Fruit fly (Drosophila melanogaster) whole organism, embryonic: ENCODE results near the gene InR.

ENCODE experiments used
- Adf1 ChIP-seq: fragments of 200-800 bp; sonication (Bioruptor generic); IDR thresholded peaks from 2 replicates; pipeline ENCODE4 v1.3.6; 2022; ENCODE audit warnings: missing biosample characterization, missing genetic modification characterization
- Atf3 ChIP-seq: fragments of 200-800 bp; sonication (Bioruptor generic); optimal IDR thresholded peaks from 3 replicates; lab custom pipeline; 2016; ENCODE audit warnings: missing biosample characterization, missing genetic modification characterization
- BEAF-32 ChIP-seq: fragments of 200-800 bp; sonication (Bioruptor generic); optimal IDR thresholded peaks from 3 replicates; lab custom pipeline; 2017; ENCODE audit warnings: missing biosample characterization, missing genetic modification characterization, mild to moderate bottlenecking, moderate library complexity, missing genetic modification reagents
- CG10147 ChIP-seq: fragments of 200-800 bp; sonication (Bioruptor generic); optimal IDR thresholded peaks from 2 replicates; lab custom pipeline; 2019; ENCODE audit warnings: missing biosample characterization, mild to moderate bottlenecking, missing genetic modification characterization, moderate library complexity
- CG11723 ChIP-seq: fragments of 200-800 bp; sonication (Bioruptor generic); optimal IDR thresholded peaks from 2 replicates; lab custom pipeline; 2017; ENCODE audit warnings: missing biosample characterization, mild to moderate bottlenecking, missing genetic modification characterization
- CG12659 ChIP-seq: fragments of 200-800 bp; sonication (Bioruptor generic); optimal IDR thresholded peaks from 3 replicates; lab custom pipeline; 2017; ENCODE audit warnings: mild to moderate bottlenecking, missing biosample characterization, missing genetic modification reagents, missing genetic modification characterization
- CG2678 ChIP-seq: fragments of 200-800 bp; sonication (Bioruptor generic); optimal IDR thresholded peaks from 3 replicates; lab custom pipeline; 2019; ENCODE audit warnings: missing biosample characterization, mild to moderate bottlenecking, missing genetic modification characterization, moderate library complexity
- CG2712 ChIP-seq: fragments of 200-800 bp; optimal IDR thresholded peaks from 3 replicates; lab custom pipeline; 2019; ENCODE audit warnings: missing biosample characterization, mild to moderate bottlenecking, missing genetic modification characterization, moderate library complexity
- CG2875 ChIP-seq: fragments of 200-800 bp; sonication (Bioruptor generic); optimal IDR thresholded peaks from 2 replicates; lab custom pipeline; 2017; ENCODE audit warnings: missing biosample characterization, mild to moderate bottlenecking, missing genetic modification characterization, missing genetic modification reagents
- CG6683 ChIP-seq: fragments of 200-800 bp; sonication (Bioruptor generic); optimal IDR thresholded peaks from 2 replicates; lab custom pipeline; 2017; ENCODE audit warnings: missing biosample characterization, mild to moderate bottlenecking, missing genetic modification characterization, missing genetic modification reagents
- CG6765 ChIP-seq: fragments of 200-800 bp; sonication (Bioruptor generic); optimal IDR thresholded peaks from 3 replicates; lab custom pipeline; 2017; ENCODE audit warnings: missing biosample characterization, mild to moderate bottlenecking, missing genetic modification characterization
- CG7271 ChIP-seq: fragments of 200-800 bp; sonication (Bioruptor generic); optimal IDR thresholded peaks from 2 replicates; lab custom pipeline; 2018; ENCODE audit warnings: missing biosample characterization, mild to moderate bottlenecking, missing genetic modification characterization, moderate library complexity
- CG7963 ChIP-seq: fragments of 200-800 bp; sonication (Bioruptor generic); IDR thresholded peaks from 3 replicates; pipeline ENCODE4 v1.3.6; 2022; ENCODE audit warnings: missing biosample characterization, missing genetic modification characterization; ENCODE audit not compliant: partially characterized antibody
- CG8281 ChIP-seq: fragments of 200-800 bp; sonication (Bioruptor generic); optimal IDR thresholded peaks from 2 replicates; lab custom pipeline; 2018; ENCODE audit warnings: missing biosample characterization, mild to moderate bottlenecking, missing genetic modification characterization, moderate library complexity
- CG9797 ChIP-seq: fragments of 200-800 bp; sonication (Bioruptor generic); optimal IDR thresholded peaks from 3 replicates; lab custom pipeline; 2018; ENCODE audit warnings: missing biosample characterization, mild to moderate bottlenecking, missing genetic modification characterization
- D19A ChIP-seq: fragments of 200-800 bp; optimal IDR thresholded peaks from 3 replicates; lab custom pipeline; 2019; ENCODE audit warnings: missing biosample characterization, mild to moderate bottlenecking, missing genetic modification characterization, moderate library complexity
- Dref ChIP-seq: fragments of 200-800 bp; sonication (Bioruptor generic); IDR thresholded peaks from 2 replicates; pipeline ENCODE4 v1.3.6; 2022; ENCODE audit warnings: missing biosample characterization, missing genetic modification characterization
- E2f2 ChIP-seq: fragments of 200-800 bp; sonication (Bioruptor generic); IDR thresholded peaks from 2 replicates; pipeline ENCODE4 v1.3.6; 2022; ENCODE audit warnings: missing biosample characterization, missing genetic modification characterization
- Fer3 ChIP-seq: fragments of 200-800 bp; sonication (Bioruptor generic); optimal IDR thresholded peaks from 2 replicates; lab custom pipeline; 2018; ENCODE audit warnings: missing biosample characterization, mild to moderate bottlenecking, missing genetic modification characterization, moderate library complexity
- HLH3B ChIP-seq: fragments of 200-800 bp; sonication (Bioruptor generic); IDR thresholded peaks from 2 replicates; pipeline ENCODE4 v1.3.6; 2022; ENCODE audit warnings: missing biosample characterization, missing genetic modification characterization
- Hey ChIP-seq: fragments of 200-800 bp; sonication (Bioruptor generic); optimal IDR thresholded peaks from 3 replicates; lab custom pipeline; 2018; ENCODE audit warnings: missing biosample characterization, mild to moderate bottlenecking, missing genetic modification characterization
- Hmx ChIP-seq: fragments of 200-800 bp; sonication (Bioruptor generic); optimal IDR thresholded peaks from 2 replicates; lab custom pipeline; 2016; ENCODE audit warnings: missing biosample characterization, missing genetic modification characterization
- Meics ChIP-seq: fragments of 200-800 bp; sonication (Bioruptor generic); optimal IDR thresholded peaks from 2 replicates; lab custom pipeline; 2017; ENCODE audit warnings: missing biosample characterization, mild to moderate bottlenecking, missing genetic modification characterization
- Mrtf ChIP-seq: fragments of 200-800 bp; sonication (Bioruptor generic); IDR thresholded peaks from 3 replicates; pipeline ENCODE4 v1.3.6; 2022; ENCODE audit warnings: missing biosample characterization, missing genetic modification characterization
- Nf-YB ChIP-seq: fragments of 200-800 bp; sonication (Bioruptor generic); optimal IDR thresholded peaks from 3 replicates; lab custom pipeline; 2019; ENCODE audit warnings: missing biosample characterization, mild to moderate bottlenecking, missing genetic modification characterization, moderate library complexity
- Oaz ChIP-seq: fragments of 200-800 bp; sonication (Bioruptor generic); IDR thresholded peaks from 2 replicates; pipeline ENCODE4 v1.3.6; 2022; ENCODE audit warnings: missing biosample characterization, missing genetic modification characterization
- Side ChIP-seq: fragments of 200-800 bp; sonication (Bioruptor generic); optimal IDR thresholded peaks from 2 replicates; lab custom pipeline; 2016; ENCODE audit warnings: missing biosample characterization, missing genetic modification characterization
- Tbp ChIP-seq: fragments of >200 bp; optimal IDR thresholded peaks from 2 replicates; lab custom pipeline; 2018; ENCODE audit warnings: missing biosample characterization, missing genetic modification characterization
- amos ChIP-seq: fragments of 200-800 bp; sonication (Bioruptor generic); IDR thresholded peaks from 2 replicates; pipeline ENCODE4 v1.3.6; 2022; ENCODE audit warnings: missing biosample characterization, missing genetic modification characterization; ENCODE audit not compliant: partially characterized antibody
- ara ChIP-seq: fragments of 200-800 bp; sonication (Bioruptor generic); IDR thresholded peaks from 2 replicates; pipeline ENCODE4 v1.3.6; 2022; ENCODE audit warnings: missing biosample characterization, missing genetic modification characterization
- bab2 ChIP-seq: fragments of 200-800 bp; sonication (Bioruptor generic); optimal IDR thresholded peaks from 2 replicates; lab custom pipeline; 2016; ENCODE audit warnings: missing biosample characterization, missing genetic modification characterization
- bcd ChIP-seq: fragments of 200-800 bp; sonication (Bioruptor generic); optimal IDR thresholded peaks from 2 replicates; lab custom pipeline; 2017; ENCODE audit warnings: missing biosample characterization, mild to moderate bottlenecking, missing genetic modification characterization
- bowl ChIP-seq: fragments of 200-800 bp; sonication (Bioruptor generic); IDR thresholded peaks from 2 replicates; pipeline ENCODE4 v1.3.6; 2022; ENCODE audit warnings: missing biosample characterization, missing genetic modification characterization
- cg ChIP-seq: fragments of 200-800 bp; sonication (Bioruptor generic); optimal IDR thresholded peaks from 3 replicates; lab custom pipeline; 2019; ENCODE audit warnings: missing biosample characterization, mild to moderate bottlenecking, missing genetic modification characterization, moderate library complexity
- chm ChIP-seq: fragments of 200-800 bp; sonication (Bioruptor generic); IDR thresholded peaks from 2 replicates; pipeline ENCODE4 v1.3.6; 2022; ENCODE audit warnings: missing biosample characterization, missing genetic modification characterization
- corto ChIP-seq: fragments of 200-800 bp; sonication (Bioruptor generic); optimal IDR thresholded peaks from 2 replicates; lab custom pipeline; 2016; ENCODE audit warnings: missing biosample characterization, mild to moderate bottlenecking, missing genetic modification characterization, moderate library complexity
- dpn ChIP-seq, 2 experiments: fragments of 200-800 bp; sonication (Bioruptor generic); optimal IDR thresholded peaks; 3 replicates each; lab custom pipeline; 2016; ENCODE audit warnings: missing biosample characterization in 2 of 2, missing genetic modification characterization in 2 of 2
- exex ChIP-seq: fragments of 200-800 bp; sonication (Bioruptor generic); optimal IDR thresholded peaks from 4 replicates; lab custom pipeline; 2018; ENCODE audit warnings: missing biosample characterization, mild to moderate bottlenecking, missing genetic modification characterization, moderate library complexity
- ftz-f1 ChIP-seq: fragments of 200-800 bp; sonication (Bioruptor generic); optimal IDR thresholded peaks from 2 replicates; lab custom pipeline; 2016; ENCODE audit warnings: missing biosample characterization, missing genetic modification characterization
- grau ChIP-seq: fragments of 200-800 bp; optimal IDR thresholded peaks from 3 replicates; lab custom pipeline; 2019; ENCODE audit warnings: missing biosample characterization, mild to moderate bottlenecking, missing genetic modification characterization, moderate library complexity
- gsb-n ChIP-seq: fragments of 200-800 bp; sonication (Bioruptor generic); optimal IDR thresholded peaks from 3 replicates; lab custom pipeline; 2018; ENCODE audit warnings: missing biosample characterization, mild to moderate bottlenecking, missing genetic modification characterization
- ham ChIP-seq: fragments of 200-800 bp; sonication (Bioruptor generic); IDR thresholded peaks from 2 replicates; pipeline ENCODE4 v1.3.6; 2022; ENCODE audit warnings: missing biosample characterization, missing genetic modification characterization
- kni ChIP-seq: fragments of 200-800 bp; sonication (Bioruptor generic); optimal IDR thresholded peaks from 3 replicates; lab custom pipeline; 2017; ENCODE audit warnings: mild to moderate bottlenecking, missing biosample characterization, missing genetic modification reagents, missing genetic modification characterization
- luna ChIP-seq: fragments of 200-800 bp; sonication (Bioruptor generic); optimal IDR thresholded peaks from 2 replicates; lab custom pipeline; 2016; ENCODE audit warnings: missing biosample characterization, missing genetic modification characterization
- p53 ChIP-seq: fragments of 200-800 bp; sonication (Bioruptor generic); optimal IDR thresholded peaks from 2 replicates; lab custom pipeline; 2016; ENCODE audit warnings: missing biosample characterization, missing genetic modification characterization
- pita ChIP-seq: fragments of 200-800 bp; sonication (Bioruptor generic); optimal IDR thresholded peaks from 2 replicates; lab custom pipeline; 2017; ENCODE audit warnings: missing biosample characterization, mild to moderate bottlenecking, missing genetic modification characterization
- sc ChIP-seq, 3 experiments: fragments of >200 bp in 2 of 3; fragments of 200-800 bp in 1 of 3; sonication (Bioruptor generic) in 1 of 3; optimal IDR thresholded peaks; 2 replicates in 2 of 3; 3 replicates in 1 of 3; lab custom pipeline; 2017; ENCODE audit warnings: mild to moderate bottlenecking in 1 of 3, missing biosample characterization in 1 of 3, missing genetic modification characterization in 1 of 3, missing genetic modification reagents in 1 of 3
- schlank ChIP-seq: fragments of 200-800 bp; sonication (Bioruptor generic); optimal IDR thresholded peaks from 2 replicates; lab custom pipeline; 2018; ENCODE audit warnings: missing biosample characterization, mild to moderate bottlenecking, missing genetic modification characterization
- vfl ChIP-seq: fragments of 200-800 bp; sonication (Bioruptor generic); optimal IDR thresholded peaks from 2 replicates; lab custom pipeline; 2016; ENCODE audit warnings: missing biosample characterization, missing genetic modification characterization
- zen ChIP-seq: fragments of 200-800 bp; sonication (Bioruptor generic); optimal IDR thresholded peaks from 3 replicates; lab custom pipeline; 2018; ENCODE audit warnings: missing biosample characterization, mild to moderate bottlenecking, missing genetic modification characterization, moderate library complexity

InR gene

DNA sequence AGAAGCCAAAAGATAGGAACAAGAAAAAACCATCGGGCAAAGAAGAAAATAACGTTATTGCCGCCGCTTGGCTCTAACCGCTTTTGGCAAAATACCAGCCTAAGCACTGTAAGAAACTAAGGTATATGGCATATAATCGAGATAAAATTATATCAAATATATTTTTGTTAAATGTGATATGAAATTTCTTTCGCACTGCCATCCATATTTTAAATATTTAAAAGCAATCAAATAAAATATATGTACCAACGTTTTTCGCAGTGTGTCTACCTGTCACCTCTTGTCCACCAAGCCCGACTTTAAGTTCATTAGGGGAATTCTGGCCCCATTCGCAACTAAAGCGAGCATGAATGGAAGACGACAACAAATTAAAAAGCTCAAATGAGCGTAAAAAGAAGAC lies 8.6 kb upstream of the InR start (continued):
- TF ChIP-seq p53 (GFP tag; lab: Kevin White, UChicago) (no peak), CG8281 (tag; lab: Kevin White, UChicago) (peak; percentile 18), CG6765 (GFP tag; lab: Kevin White, UChicago) (peak; percentile 37), ftz-f1 (GFP tag; lab: Kevin White, UChicago) (no peak), E2f2 (GFP tag; lab: Robert Waterston, UW) (peak; percentile 34; the same call in 1 of the 2 replicates), CG2678 (peak; percentile 80), sc (optimal IDR thresholded peaks at IDR 0.05; lab: Kevin White, UChicago) (no peak), sc (GFP tag; optimal IDR thresholded peaks at IDR 0.05; lab: Kevin White, UChicago) (no peak), ham (no peak), BEAF-32 (no peak), vfl (peak; percentile 39), bab2 (GFP tag; lab: Kevin White, UChicago) (peak; percentile 6), Mrtf (GFP tag; lab: Robert Waterston, UW) (0 out of 3 replicates have a peak, but pooled peaks have one; percentile 44), CG6683 (GFP tag; lab: Kevin White, UChicago) (peak; percentile 52), CG11723 (GFP tag; lab: Kevin White, UChicago) (peak; percentile 6), CG7963 (GFP tag; lab: Robert Waterston, UW) (no peak), amos (GFP tag; lab: Robert Waterston, UW) (no peak), exex (tag; lab: Kevin White, UChicago) (no peak), Adf1 (GFP tag; lab: Robert Waterston, UW) (peak; percentile 34; the same call in 1 of the 2 replicates), CG2712 (tag; lab: Kevin White, UChicago) (peak; percentile 78), schlank (tag; lab: Kevin White, UChicago) (peak; percentile 36), cg (GFP tag; lab: Kevin White, UChicago) (no peak), Hey (tag; lab: Kevin White, UChicago) (no peak), chm (no peak), bowl (GFP tag; lab: Robert Waterston, UW) (0 out of 2 replicates have a peak, but pooled peaks have one; percentile 36), Nf-YB (GFP tag; lab: Kevin White, UChicago) (peak; percentile 34), Meics (GFP tag; lab: Kevin White, UChicago) (peak; percentile 76), Hmx (GFP tag; lab: Kevin White, UChicago) (peak; percentile 17), bcd (GFP tag; lab: Kevin White, UChicago) (peak; percentile 60), Atf3 (GFP tag; lab: Kevin White, UChicago) (no peak), gsb-n (tag; lab: Kevin White, UChicago) (peak; percentile 59), zen (tag; lab: Kevin White, UChicago) (peak; percentile 67), D19A (tag; lab: Kevin White, UChicago) (peak; percentile 50), Oaz (GFP tag; lab: Robert Waterston, UW) (peak; percentile 52; the same call in 1 of the 2 replicates), corto (GFP tag; lab: Kevin White, UChicago) (peak; percentile 46), ara (GFP tag; lab: Robert Waterston, UW) (peak; percentile 74), Fer3 (tag; lab: Kevin White, UChicago) (peak; percentile 73), CG9797 (no peak), Side (GFP tag; lab: Kevin White, UChicago) (peak; percentile 13), CG2875 (peak; percentile 24), grau (tag; lab: Kevin White, UChicago) (peak; percentile 71), CG10147 (GFP tag; lab: Kevin White, UChicago) (peak; percentile 65), luna (GFP tag; lab: Kevin White, UChicago) (no peak), CG12659 (GFP tag; lab: Kevin White, UChicago) (peak; percentile 67), Dref (GFP tag; lab: Robert Waterston, UW) (no peak), kni (no peak), dpn (GFP tag; optimal IDR thresholded peaks at IDR 0.05; lab: Kevin White, UChicago) (peak; percentile 24 to 68), HLH3B (GFP tag; lab: Robert Waterston, UW) (peak; percentile 67), CG7271 (tag; lab: Kevin White, UChicago) (peak; percentile 4), pita (GFP tag; lab: Kevin White, UChicago) (no peak), Tbp (GFP tag; lab: Kevin White, UChicago) (no peak)
